Fruit fly (Drosophila melanogaster): ENCODE results near the gene Rpn3.

The Rpn3 gene

dm6 chr2L:19011895-19012645 lies 39.5 kb upstream of the Rpn3 start (continued):
- TF ChIP-seq Scr (GFP tag; IDR thresholded peaks at IDR 0.05; ENCODE audit: partially characterized antibody), result no peak
- TF ChIP-seq CG18262 (tag; optimal IDR thresholded peaks at IDR 0.05), result peak; percentile 75
- TF ChIP-seq Doc2 (GFP tag; IDR thresholded peaks at IDR 0.05), result no peak
- no peak for TF ChIP-seq Elba2 (GFP tag; optimal IDR thresholded peaks at IDR 0.05)
- peak; percentile 100 for TF ChIP-seq Hey (tag; optimal IDR thresholded peaks at IDR 0.05)
- peak; percentile 43; the same call in 1 of the 2 replicates for TF ChIP-seq dati (GFP tag; IDR thresholded peaks at IDR 0.05)
- TF ChIP-seq CG14441 (GFP tag; IDR thresholded peaks at IDR 0.05), result peak; percentile 82
- peak; percentile 54; the same call in 1 of the 2 replicates for TF ChIP-seq ham (GFP tag; IDR thresholded peaks at IDR 0.05)
- TF ChIP-seq CG1529 (GFP tag; optimal IDR thresholded peaks at IDR 0.05), result peak; percentile 67
- TF ChIP-seq CG13624 (GFP tag; optimal IDR thresholded peaks at IDR 0.05), result peak; percentile 85
- peak; percentile 70 for TF ChIP-seq al (GFP tag; IDR thresholded peaks at IDR 0.05)
- no peak for TF ChIP-seq CG34224 (GFP tag; IDR thresholded peaks at IDR 0.05; ENCODE audit: partially characterized antibody)
- peak; percentile 21; the same call in 1 of the 2 replicates for TF ChIP-seq CG10321 (GFP tag; IDR thresholded peaks at IDR 0.05)
- TF ChIP-seq Nf-YC (tag; optimal IDR thresholded peaks at IDR 0.05), result peak; percentile 43
- TF ChIP-seq Adf1 (GFP tag; IDR thresholded peaks at IDR 0.05), result peak; percentile 65; the same call in 1 of the 2 replicates
- TF ChIP-seq Gug (GFP tag; IDR thresholded peaks at IDR 0.05), result peak; percentile 84
- TF ChIP-seq CG31365 (tag; optimal IDR thresholded peaks at IDR 0.05), result peak; percentile 50
- TF ChIP-seq CG2199 (GFP tag; IDR thresholded peaks at IDR 0.05), result 0 out of 3 replicates have a peak, but pooled peaks have one; percentile 52
- peak; percentile 80 for TF ChIP-seq ase (GFP tag; IDR thresholded peaks at IDR 0.05)
- no peak for TF ChIP-seq rib (GFP tag; IDR thresholded peaks at IDR 0.05)
- peak; percentile 82 for TF ChIP-seq nmo (GFP tag; optimal IDR thresholded peaks at IDR 0.05)
- TF ChIP-seq PHDP (tag; optimal IDR thresholded peaks at IDR 0.05), result peak; percentile 80
- no peak for TF ChIP-seq br (optimal IDR thresholded peaks at IDR 0.05)
- TF ChIP-seq CG7556 (GFP tag; optimal IDR thresholded peaks at IDR 0.05), result peak; percentile 91
- peak; percentile 75 for TF ChIP-seq CG13775 (GFP tag; optimal IDR thresholded peaks at IDR 0.05)
- peak; percentile 78 for TF ChIP-seq B-H1 (GFP tag; IDR thresholded peaks at IDR 0.05)
- peak; percentile 70 for TF ChIP-seq CG31224 (GFP tag; IDR thresholded peaks at IDR 0.05)
- peak; percentile 71 for TF ChIP-seq croc (GFP tag; conservative IDR thresholded peaks at IDR 0.05)
- peak; percentile 41 for TF ChIP-seq sug (tag; optimal IDR thresholded peaks at IDR 0.05)
- TF ChIP-seq odd (GFP tag; optimal IDR thresholded peaks at IDR 0.05), result peak; percentile 69
- peak; percentile 83 for TF ChIP-seq HLH3B (GFP tag; IDR thresholded peaks at IDR 0.05)
- peak; percentile 81 for TF ChIP-seq gro (GFP tag; optimal IDR thresholded peaks at IDR 0.05)
- no peak for TF ChIP-seq CG3065 (GFP tag; optimal IDR thresholded peaks at IDR 0.05)
- peak; percentile 74 for TF ChIP-seq wor (GFP tag; IDR thresholded peaks at IDR 0.05)
- peak; percentile 91 for TF ChIP-seq Ptx1 (GFP tag; IDR thresholded peaks at IDR 0.05)
- peak; percentile 44 to 81 for TF ChIP-seq bsh (GFP tag; optimal IDR thresholded peaks at IDR 0.05)
- peak; percentile 82 for TF ChIP-seq CG17359 (tag; optimal IDR thresholded peaks at IDR 0.05)
- TF ChIP-seq CG6272 (GFP tag; IDR thresholded peaks at IDR 0.05), result peak; percentile 78
- TF ChIP-seq CG4730 (GFP tag; IDR thresholded peaks at IDR 0.05), result peak; percentile 81
- TF ChIP-seq Bgb (GFP tag; IDR thresholded peaks at IDR 0.05; ENCODE audit: partially characterized antibody), result peak; percentile 21; the same call in 1 of the 2 replicates
- no peak for TF ChIP-seq Dfd (GFP tag; optimal IDR thresholded peaks at IDR 0.05)
- peak; percentile 68 for TF ChIP-seq Abd-B (GFP tag; optimal IDR thresholded peaks at IDR 0.05)
- TF ChIP-seq gcm2 (GFP tag; optimal IDR thresholded peaks at IDR 0.05), result peak; percentile 8
- peak; percentile 16 for TF ChIP-seq Hmx (GFP tag; optimal IDR thresholded peaks at IDR 0.05)
- peak; percentile 44 for TF ChIP-seq emc (GFP tag; optimal IDR thresholded peaks at IDR 0.05)
- TF ChIP-seq CG2120 (GFP tag; optimal IDR thresholded peaks at IDR 0.05), result peak; percentile 94
- TF ChIP-seq CG4282 (GFP tag; optimal IDR thresholded peaks at IDR 0.05), result no peak
- peak; percentile 84 for TF ChIP-seq Oli (tag; optimal IDR thresholded peaks at IDR 0.05)
- peak; percentile 84 for TF ChIP-seq CoRest (tag; optimal IDR thresholded peaks at IDR 0.05)
- TF ChIP-seq vvl (GFP tag; IDR thresholded peaks at IDR 0.05), result peak; percentile 89
